Fruit fly (Drosophila melanogaster): ENCODE data around the gene Mcm5.

DNA sequence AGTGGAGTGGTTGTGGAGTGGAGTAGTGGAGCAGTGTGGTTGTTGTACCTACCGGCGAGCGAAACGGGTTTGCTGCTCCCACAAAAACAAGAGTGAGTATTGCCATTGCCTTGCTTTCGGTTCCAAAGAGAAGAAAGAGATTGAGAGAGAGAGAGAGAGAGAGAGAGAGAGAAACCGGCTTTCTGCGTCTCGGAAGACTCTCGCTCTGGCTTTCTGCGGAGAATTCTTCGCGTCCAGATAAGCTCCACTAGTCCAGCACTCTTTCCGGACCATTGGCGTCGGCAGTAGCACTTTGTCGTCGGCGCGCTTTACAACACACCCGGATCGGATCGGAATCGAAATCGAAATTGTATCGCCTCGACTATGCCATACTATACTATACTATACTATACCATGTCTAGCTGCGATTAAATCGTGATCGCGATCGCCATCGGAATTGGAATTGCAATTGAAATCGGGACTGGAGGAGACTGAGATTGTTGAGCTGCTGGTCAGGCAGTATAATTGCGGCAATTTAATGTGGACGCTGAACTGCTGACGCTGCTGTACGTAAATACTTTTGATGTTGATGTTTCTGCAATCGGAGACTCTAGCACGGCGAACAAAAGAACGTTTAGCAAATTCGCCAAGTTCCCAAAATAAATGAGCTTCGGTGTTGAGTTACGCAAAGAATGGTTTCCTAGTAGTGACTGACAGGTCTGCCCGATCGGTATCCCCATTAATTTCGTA, 38.6 kb downstream of the Mcm5 start, which contains the start of gene Cad86C:
- TF ChIP-seq psq (optimal IDR thresholded peaks at IDR 0.05), result no peak
- TF ChIP-seq insv (optimal IDR thresholded peaks at IDR 0.05), result no peak
- TF ChIP-seq h (optimal IDR thresholded peaks at IDR 0.05), result no peak
- TF ChIP-seq Sin3A (optimal IDR thresholded peaks at IDR 0.05), result no peak
- TF ChIP-seq ttk (optimal IDR thresholded peaks at IDR 0.05), result no peak

Measured in Kc167 (cell line).